Fruit fly (Drosophila melanogaster): Measurements from ENCODE around the gene RhoL.

Gene RhoL

dm6 chr3R:9527907-9528842 lies 25.8 kb upstream of the RhoL start (continued):
- TF ChIP-seq CG1792 (GFP tag; optimal IDR thresholded peaks at IDR 0.05) (peak; percentile 93), emc (GFP tag; optimal IDR thresholded peaks at IDR 0.05) (peak; percentile 88), ssp (GFP tag; IDR thresholded peaks at IDR 0.05) (peak; percentile 74), peb (GFP tag; IDR thresholded peaks at IDR 0.05) (peak; percentile 65; the same call in 1 of the 2 replicates), CG2129 (GFP tag; IDR thresholded peaks at IDR 0.05; ENCODE audit: partially characterized antibody) (no peak), CG7556 (GFP tag; optimal IDR thresholded peaks at IDR 0.05) (peak; percentile 80), Fer1 (GFP tag; optimal IDR thresholded peaks at IDR 0.05) (peak; percentile 95), CG8281 (tag; optimal IDR thresholded peaks at IDR 0.05) (peak; percentile 62), MTF-1 (GFP tag; optimal IDR thresholded peaks at IDR 0.05; ENCODE audit: borderline replicate concordance) (peak; percentile 85), CG3407 (GFP tag; optimal IDR thresholded peaks at IDR 0.05) (no peak), run (tag; optimal IDR thresholded peaks at IDR 0.05) (peak; percentile 52), dmrt11E (tag; optimal IDR thresholded peaks at IDR 0.05) (peak; percentile 25), CG3847 (GFP tag; IDR thresholded peaks at IDR 0.05) (peak; percentile 76), CG17359 (tag; optimal IDR thresholded peaks at IDR 0.05) (peak; percentile 86), CG2199 (GFP tag; IDR thresholded peaks at IDR 0.05) (peak; percentile 90), unpg (GFP tag; optimal IDR thresholded peaks at IDR 0.05) (peak; percentile 92), ab (GFP tag; optimal IDR thresholded peaks at IDR 0.05) (peak; percentile 65), CG14965 (GFP tag; optimal IDR thresholded peaks at IDR 0.05; ENCODE audit: borderline replicate concordance) (peak; percentile 26), CG12155 (GFP tag; optimal IDR thresholded peaks at IDR 0.05) (peak; percentile 70), Eip74EF (GFP tag; optimal IDR thresholded peaks at IDR 0.05) (peak in 1 of 2 experiments; percentile 65), CG1603 (tag; optimal IDR thresholded peaks at IDR 0.05) (no peak), NK7.1 (GFP tag; optimal IDR thresholded peaks at IDR 0.05) (peak; percentile 86), CG14441 (GFP tag; IDR thresholded peaks at IDR 0.05) (peak; percentile 95), slou (GFP tag; optimal IDR thresholded peaks at IDR 0.05) (peak; percentile 81), CG15479 (GFP tag; optimal IDR thresholded peaks at IDR 0.05) (no peak), Dip3 (GFP tag; optimal IDR thresholded peaks at IDR 0.05) (peak; percentile 86), CG6654 (GFP tag; optimal IDR thresholded peaks at IDR 0.05) (peak; percentile 74), Tbp (GFP tag; optimal IDR thresholded peaks at IDR 0.05) (no peak), E2f2 (GFP tag; IDR thresholded peaks at IDR 0.05) (peak; percentile 63), CG1647 (GFP tag; optimal IDR thresholded peaks at IDR 0.05) (peak; percentile 94), Camta (GFP tag; optimal IDR thresholded peaks at IDR 0.05) (peak; percentile 77), Hr3 (GFP tag; optimal IDR thresholded peaks at IDR 0.05) (peak; percentile 64), sisA (GFP tag; IDR thresholded peaks at IDR 0.05) (peak; percentile 86), Chrac-16 (GFP tag; optimal IDR thresholded peaks at IDR 0.05) (peak; percentile 72), Sox102F (GFP tag; optimal IDR thresholded peaks at IDR 0.05) (peak; percentile 82), Sry-δ (GFP tag; optimal IDR thresholded peaks at IDR 0.05) (peak; percentile 58), Bteb2 (GFP tag; optimal IDR thresholded peaks at IDR 0.05) (peak; percentile 78), CG12659 (GFP tag; optimal IDR thresholded peaks at IDR 0.05) (peak; percentile 79), pros (GFP tag; optimal IDR thresholded peaks at IDR 0.05) (no peak), CG5245 (GFP tag; optimal IDR thresholded peaks at IDR 0.05) (peak; percentile 82), CG10654 (GFP tag; optimal IDR thresholded peaks at IDR 0.05) (peak; percentile 86), ap (GFP tag; IDR thresholded peaks at IDR 0.05) (peak; percentile 70), CG12942 (GFP tag; optimal IDR thresholded peaks at IDR 0.05) (peak; percentile 73), CG2202 (tag; optimal IDR thresholded peaks at IDR 0.05) (peak; percentile 16), CG10565 (GFP tag; optimal IDR thresholded peaks at IDR 0.05) (peak; percentile 58), sens (GFP tag) (peak; percentile 95), abd-A (tag; optimal IDR thresholded peaks at IDR 0.05) (no peak), dm (GFP tag; optimal IDR thresholded peaks at IDR 0.05) (peak; percentile 54)
